Fruit fly (Drosophila melanogaster) whole organism, embryonic: Measurements from ENCODE around the gene CG7367.

Experiments
- ATbp ChIP-seq: fragments of 200-800 bp; sonication (Bioruptor generic); optimal IDR thresholded peaks from 2 replicates; lab custom pipeline; 2017; ENCODE audit warnings: missing biosample characterization, mild to moderate bottlenecking, missing genetic modification characterization, missing genetic modification reagents
- Ada2b ChIP-seq: fragments of 200-800 bp; sonication (Bioruptor generic); IDR thresholded peaks from 2 replicates; pipeline ENCODE4 v1.3.6; 2022; ENCODE audit warnings: missing biosample characterization, missing genetic modification characterization
- Bgb ChIP-seq: fragments of 200-800 bp; sonication (Bioruptor generic); IDR thresholded peaks from 2 replicates; pipeline ENCODE4 v1.3.6; 2022; ENCODE audit warnings: missing biosample characterization, missing genetic modification characterization; ENCODE audit not compliant: partially characterized antibody
- CG1024 ChIP-seq: fragments of 200-800 bp; sonication (Bioruptor generic); IDR thresholded peaks from 2 replicates; pipeline ENCODE4 v1.3.6; 2022; ENCODE audit warnings: missing biosample characterization, missing genetic modification characterization
- CG10959 ChIP-seq: fragments of 200-800 bp; sonication (Bioruptor generic); IDR thresholded peaks from 2 replicates; pipeline ENCODE4 v1.3.6; 2022; ENCODE audit warnings: missing biosample characterization, missing genetic modification characterization
- CG11560 ChIP-seq: fragments of 200-800 bp; sonication (Bioruptor generic); IDR thresholded peaks from 3 replicates; pipeline ENCODE4 v1.3.6; 2022; ENCODE audit warnings: missing biosample characterization, missing genetic modification characterization
- CG16813 ChIP-seq: fragments of 200-800 bp; sonication (Bioruptor generic); IDR thresholded peaks from 3 replicates; pipeline ENCODE4 v1.3.6; 2022; ENCODE audit warnings: missing biosample characterization, missing genetic modification characterization; ENCODE audit not compliant: partially characterized antibody
- CG17186 ChIP-seq: fragments of 200-800 bp; sonication (Bioruptor generic); optimal IDR thresholded peaks from 3 replicates; lab custom pipeline; 2017; ENCODE audit warnings: missing biosample characterization, missing genetic modification reagents, missing genetic modification characterization
- CG17328 ChIP-seq: fragments of 200-800 bp; sonication (Bioruptor generic); IDR thresholded peaks from 2 replicates; pipeline ENCODE4 v1.3.6; 2022; ENCODE audit warnings: missing biosample characterization, missing genetic modification characterization
- CG2712 ChIP-seq: fragments of 200-800 bp; optimal IDR thresholded peaks from 3 replicates; lab custom pipeline; 2019; ENCODE audit warnings: missing biosample characterization, mild to moderate bottlenecking, missing genetic modification characterization, moderate library complexity
- CG32772 ChIP-seq: fragments of 200-800 bp; sonication (Bioruptor generic); IDR thresholded peaks from 2 replicates; pipeline ENCODE4 v1.3.6; 2022; ENCODE audit warnings: missing biosample characterization, missing genetic modification characterization
- CG33557 ChIP-seq: fragments of 200-800 bp; sonication (Bioruptor generic); optimal IDR thresholded peaks from 2 replicates; lab custom pipeline; 2019; ENCODE audit warnings: missing biosample characterization, mild to moderate bottlenecking, missing genetic modification characterization, moderate library complexity
- CG34376 ChIP-seq: fragments of 200-800 bp; sonication (Bioruptor generic); optimal IDR thresholded peaks from 2 replicates; lab custom pipeline; 2018; ENCODE audit warnings: missing biosample characterization, mild to moderate bottlenecking, missing genetic modification characterization
- CG5245 ChIP-seq: fragments of 200-800 bp; sonication (Bioruptor generic); optimal IDR thresholded peaks from 3 replicates; lab custom pipeline; 2016; ENCODE audit warnings: missing biosample characterization, missing genetic modification characterization
- CG9437 ChIP-seq: fragments of 200-800 bp; sonication (Bioruptor generic); optimal IDR thresholded peaks from 2 replicates; lab custom pipeline; 2018; ENCODE audit warnings: missing biosample characterization, mild to moderate bottlenecking, missing genetic modification characterization
- CG9797 ChIP-seq: fragments of 200-800 bp; sonication (Bioruptor generic); optimal IDR thresholded peaks from 3 replicates; lab custom pipeline; 2018; ENCODE audit warnings: missing biosample characterization, mild to moderate bottlenecking, missing genetic modification characterization
- CHES-1-like ChIP-seq: fragments of 200-800 bp; sonication (Bioruptor generic); optimal IDR thresholded peaks from 2 replicates; lab custom pipeline; 2016; ENCODE audit warnings: missing biosample characterization, missing genetic modification characterization
- Chrac-16 ChIP-seq: fragments of 200-800 bp; sonication (Bioruptor generic); optimal IDR thresholded peaks from 3 replicates; lab custom pipeline; 2016; ENCODE audit warnings: missing biosample characterization, missing genetic modification characterization
- CkIIα-i1 ChIP-seq: fragments of 200-800 bp; sonication (Bioruptor generic); IDR thresholded peaks from 2 replicates; pipeline ENCODE4 v1.3.6; 2022; ENCODE audit warnings: missing biosample characterization, missing genetic modification characterization
- Dad ChIP-seq: fragments of 200-800 bp; sonication (Bioruptor generic); optimal IDR thresholded peaks from 3 replicates; lab custom pipeline; 2016; ENCODE audit warnings: missing biosample characterization, missing genetic modification characterization
- Deaf1 ChIP-seq: fragments of 200-800 bp; optimal IDR thresholded peaks from 3 replicates; lab custom pipeline; 2019; ENCODE audit warnings: missing biosample characterization, mild to moderate bottlenecking, missing genetic modification characterization, moderate library complexity
- Dek ChIP-seq: fragments of 200-800 bp; sonication (Bioruptor generic); optimal IDR thresholded peaks from 3 replicates; lab custom pipeline; 2019; ENCODE audit warnings: missing biosample characterization, mild to moderate bottlenecking, missing genetic modification characterization, moderate library complexity
- Drgx ChIP-seq: fragments of 200-800 bp; sonication (Bioruptor generic); IDR thresholded peaks from 2 replicates; pipeline ENCODE4 v1.3.6; 2022; ENCODE audit warnings: missing biosample characterization, missing genetic modification characterization
- Ets65A ChIP-seq: fragments of 200-800 bp; sonication (Bioruptor generic); peaks from one replicate; lab custom pipeline; 2016; ENCODE audit warnings: missing biosample characterization, missing genetic modification characterization
- HHEX ChIP-seq: fragments of 200-800 bp; sonication (Bioruptor generic); optimal IDR thresholded peaks from 3 replicates; lab custom pipeline; 2017; ENCODE audit warnings: missing biosample characterization, mild to moderate bottlenecking, missing genetic modification characterization, missing genetic modification reagents
- HLH4C ChIP-seq: fragments of 200-800 bp; sonication (Bioruptor generic); IDR thresholded peaks from 3 replicates; pipeline ENCODE4 v1.3.6; 2022; ENCODE audit warnings: missing biosample characterization, missing genetic modification characterization; ENCODE audit not compliant: partially characterized antibody
- Hand ChIP-seq: fragments of 200-800 bp; sonication (Bioruptor generic); optimal IDR thresholded peaks from 2 replicates; lab custom pipeline; 2017; ENCODE audit warnings: mild to moderate bottlenecking, missing biosample characterization, missing genetic modification reagents, missing genetic modification characterization
- Max ChIP-seq: fragments of 200-800 bp; sonication (Bioruptor generic); optimal IDR thresholded peaks from 2 replicates; lab custom pipeline; 2016; ENCODE audit warnings: missing biosample characterization, mild to moderate bottlenecking, missing genetic modification characterization
- NFAT ChIP-seq: fragments of 200-800 bp; sonication (Bioruptor generic); IDR thresholded peaks from 2 replicates; pipeline ENCODE4 v1.3.6; 2022; ENCODE audit warnings: missing biosample characterization, missing genetic modification characterization
- Nf-YC ChIP-seq: fragments of 200-800 bp; optimal IDR thresholded peaks from 3 replicates; lab custom pipeline; 2019; ENCODE audit warnings: missing biosample characterization, mild to moderate bottlenecking, missing genetic modification characterization, moderate library complexity
- Sin3A ChIP-seq: fragments of >200 bp; optimal IDR thresholded peaks from 2 replicates; lab custom pipeline; 2018
- Xrp1 ChIP-seq: fragments of 200-800 bp; sonication (Bioruptor generic); IDR thresholded peaks from 2 replicates; pipeline ENCODE4 v1.3.6; 2022; ENCODE audit warnings: missing biosample characterization, missing genetic modification characterization
- YL-1 ChIP-seq: fragments of 200-800 bp; sonication (Bioruptor generic); optimal IDR thresholded peaks from 3 replicates; lab custom pipeline; 2017; ENCODE audit warnings: missing biosample characterization, mild to moderate bottlenecking, missing genetic modification characterization
- btn ChIP-seq: fragments of 200-800 bp; sonication (Bioruptor generic); optimal IDR thresholded peaks from 2 replicates; lab custom pipeline; 2016; ENCODE audit warnings: missing biosample characterization, missing genetic modification characterization
- cas ChIP-seq: fragments of 200-800 bp; sonication (Bioruptor generic); IDR thresholded peaks from 2 replicates; pipeline ENCODE4 v1.3.6; 2022; ENCODE audit warnings: missing biosample characterization, missing genetic modification characterization
- crol ChIP-seq: fragments of 200-800 bp; sonication (Bioruptor generic); IDR thresholded peaks from 2 replicates; pipeline ENCODE4 v1.3.6; 2022; ENCODE audit warnings: missing biosample characterization, missing genetic modification characterization
- danr ChIP-seq: fragments of 200-800 bp; sonication (Bioruptor generic); IDR thresholded peaks from 2 replicates; pipeline ENCODE4 v1.3.6; 2022; ENCODE audit warnings: missing biosample characterization, missing genetic modification characterization
- dati ChIP-seq: fragments of 200-800 bp; sonication (Bioruptor generic); IDR thresholded peaks from 2 replicates; pipeline ENCODE4 v1.3.6; 2022; ENCODE audit warnings: missing biosample characterization, missing genetic modification characterization
- eyg ChIP-seq: fragments of 200-800 bp; sonication (Bioruptor generic); optimal IDR thresholded peaks from 3 replicates; lab custom pipeline; 2016; ENCODE audit warnings: missing biosample characterization, missing genetic modification characterization
- gcm2 ChIP-seq: fragments of 200-800 bp; sonication (Bioruptor generic); optimal IDR thresholded peaks from 2 replicates; lab custom pipeline; 2016; ENCODE audit warnings: missing biosample characterization, missing genetic modification characterization
- her ChIP-seq: fragments of 200-800 bp; sonication (Bioruptor generic); optimal IDR thresholded peaks from 2 replicates; lab custom pipeline; 2016; ENCODE audit warnings: missing biosample characterization, missing genetic modification characterization
- inv ChIP-seq: fragments of 200-800 bp; sonication (Bioruptor generic); IDR thresholded peaks from 2 replicates; pipeline ENCODE4 v1.3.6; 2022; ENCODE audit warnings: missing biosample characterization, missing genetic modification characterization; ENCODE audit not compliant: partially characterized antibody
- kah ChIP-seq: fragments of 200-800 bp; sonication (Bioruptor generic); optimal IDR thresholded peaks from 2 replicates; lab custom pipeline; 2018; ENCODE audit warnings: missing biosample characterization, mild to moderate bottlenecking, missing genetic modification characterization
- lbe ChIP-seq: fragments of 200-800 bp; sonication (Bioruptor generic); optimal IDR thresholded peaks from 2 replicates; lab custom pipeline; 2016; ENCODE audit warnings: missing biosample characterization, mild to moderate bottlenecking, missing genetic modification characterization
- onecut ChIP-seq: fragments of 200-800 bp; sonication (Bioruptor generic); IDR thresholded peaks from 2 replicates; pipeline ENCODE4 v1.3.6; 2022; ENCODE audit warnings: missing biosample characterization, missing genetic modification characterization
- prd ChIP-seq, 3 experiments: fragments of >200 bp in 2 of 3; fragments of 200-800 bp in 1 of 3; sonication (Bioruptor generic) in 1 of 3; optimal IDR thresholded peaks in 2 of 3; IDR thresholded peaks in 1 of 3; 2 replicates in 2 of 3; 3 replicates in 1 of 3; pipeline versions ENCODE4 v1.3.6 to Lab custom; 2017 to 2022; ENCODE audit warnings: missing biosample characterization in 1 of 3, missing genetic modification characterization in 1 of 3
- pros ChIP-seq: fragments of 200-800 bp; sonication (Bioruptor generic); optimal IDR thresholded peaks from 3 replicates; lab custom pipeline; 2019; ENCODE audit warnings: missing biosample characterization, mild to moderate bottlenecking, missing genetic modification characterization, moderate library complexity
- run ChIP-seq: fragments of 200-800 bp; sonication (Bioruptor generic); optimal IDR thresholded peaks from 3 replicates; lab custom pipeline; 2018; ENCODE audit warnings: missing biosample characterization, mild to moderate bottlenecking, missing genetic modification characterization
- sc ChIP-seq, 3 experiments: fragments of >200 bp in 2 of 3; fragments of 200-800 bp in 1 of 3; sonication (Bioruptor generic) in 1 of 3; optimal IDR thresholded peaks; 2 replicates in 2 of 3; 3 replicates in 1 of 3; lab custom pipeline; 2017; ENCODE audit warnings: mild to moderate bottlenecking in 1 of 3, missing biosample characterization in 1 of 3, missing genetic modification characterization in 1 of 3, missing genetic modification reagents in 1 of 3
- seq ChIP-seq: fragments of 200-800 bp; sonication (Bioruptor generic); IDR thresholded peaks from 2 replicates; pipeline ENCODE4 v1.3.6; 2022; ENCODE audit warnings: missing biosample characterization, missing genetic modification characterization
- stc ChIP-seq: fragments of 200-800 bp; sonication (Bioruptor generic); IDR thresholded peaks from 2 replicates; pipeline ENCODE4 v1.3.6; 2022; ENCODE audit warnings: missing biosample characterization, missing genetic modification characterization

Gene CG7367

dm6 chr2L:8042645-8043281 lies 3.2 kb upstream of the CG7367 start, which contains the start of gene RpL36A (continued):
- TF ChIP-seq CG9437 (GFP tag; lab: Kevin White, UChicago): peak; percentile 65
- no peak for TF ChIP-seq CkIIα-i1 (GFP tag; lab: Robert Waterston, UW)
- TF ChIP-seq Chrac-16 (GFP tag; lab: Kevin White, UChicago): peak; percentile 41
- TF ChIP-seq Sin3A (lab: Kevin White, UChicago): peak; percentile 3
- no peak for TF ChIP-seq CG1024 (GFP tag; lab: Robert Waterston, UW)
- TF ChIP-seq onecut: peak; percentile 69
- TF ChIP-seq CG32772 (GFP tag; lab: Robert Waterston, UW): peak; percentile 33; the same call in 1 of the 2 replicates
- TF ChIP-seq cas: no peak
- peak; percentile 12; the same call in 1 of the 2 replicates for TF ChIP-seq Xrp1 (GFP tag; lab: Robert Waterston, UW)
- peak; percentile 50; the same call in 1 of the 2 replicates for TF ChIP-seq seq (GFP tag; lab: Robert Waterston, UW)
- peak; percentile 20 for TF ChIP-seq Dad (GFP tag; lab: Kevin White, UChicago)
- TF ChIP-seq Max (GFP tag; lab: Kevin White, UChicago): peak; percentile 20
- no peak; the same call in 1 of the 2 replicates for TF ChIP-seq Ada2b (GFP tag; lab: Robert Waterston, UW)
- TF ChIP-seq CG9797: peak; percentile 3
- TF ChIP-seq inv: peak; percentile 86
- TF ChIP-seq CG11560 (tag; lab: Robert Waterston, UW): no peak
- TF ChIP-seq CG17328 (GFP tag; lab: Robert Waterston, UW): peak; percentile 63
- TF ChIP-seq YL-1 (GFP tag; lab: Kevin White, UChicago): peak; percentile 91
- TF ChIP-seq Ets65A (GFP tag; lab: Kevin White, UChicago): peak; percentile 93
- TF ChIP-seq Drgx: no peak
- TF ChIP-seq ATbp (GFP tag; lab: Kevin White, UChicago): peak; percentile 62
- TF ChIP-seq CHES-1-like (GFP tag; lab: Kevin White, UChicago): peak; percentile 59
- no peak for TF ChIP-seq lbe (GFP tag; lab: Kevin White, UChicago)
- no peak for TF ChIP-seq run (tag; lab: Kevin White, UChicago)
- TF ChIP-seq dati: no peak
- peak; percentile 57 for TF ChIP-seq CG2712
- TF ChIP-seq Deaf1 (tag; lab: Kevin White, UChicago): no peak
- TF ChIP-seq CG10959 (GFP tag; lab: Robert Waterston, UW): no peak; the same call in 1 of the 2 replicates
- TF ChIP-seq danr: no peak
- TF ChIP-seq her (GFP tag; lab: Kevin White, UChicago): peak; percentile 68
- no peak for TF ChIP-seq CG5245 (GFP tag; lab: Kevin White, UChicago)
- peak; percentile 97 for TF ChIP-seq Bgb
- TF ChIP-seq Hand (GFP tag; lab: Kevin White, UChicago): peak; percentile 57
- TF ChIP-seq HHEX (GFP tag; lab: Kevin White, UChicago): peak; percentile 54
- TF ChIP-seq btn (GFP tag; lab: Kevin White, UChicago): no peak
- no peak for TF ChIP-seq crol (GFP tag; lab: Robert Waterston, UW)
- TF ChIP-seq prd (optimal IDR thresholded peaks at IDR 0.05; lab: Kevin White, UChicago): no peak
- TF ChIP-seq prd (GFP tag; IDR thresholded peaks at IDR 0.05; lab: Robert Waterston, UW): no peak
- TF ChIP-seq eyg: peak; percentile 49

- TF ChIP-seq CkIIα-i1 (GFP tag; lab: Robert Waterston, UW): no peak
- TF ChIP-seq CG17186 (GFP tag; lab: Kevin White, UChicago): no peak
- TF ChIP-seq gcm2 (GFP tag; lab: Kevin White, UChicago): no peak
- no peak for TF ChIP-seq sc (optimal IDR thresholded peaks at IDR 0.05; lab: Kevin White, UChicago)
- TF ChIP-seq sc (GFP tag; optimal IDR thresholded peaks at IDR 0.05; lab: Kevin White, UChicago): no peak
- no peak for TF ChIP-seq stc
- no peak for TF ChIP-seq Dek (tag; lab: Kevin White, UChicago)
- no peak for TF ChIP-seq NFAT (GFP tag; lab: Robert Waterston, UW)
- TF ChIP-seq CHES-1-like (GFP tag; lab: Kevin White, UChicago): no peak
- TF ChIP-seq CG34376 (GFP tag; lab: Kevin White, UChicago): no peak
- no peak for TF ChIP-seq kah (GFP tag; lab: Kevin White, UChicago)
- no peak for TF ChIP-seq HLH4C (GFP tag; lab: Robert Waterston, UW)
- no peak for TF ChIP-seq pros (GFP tag; lab: Kevin White, UChicago)
- TF ChIP-seq Nf-YC (tag; lab: Kevin White, UChicago): no peak
- TF ChIP-seq Hand (GFP tag; lab: Kevin White, UChicago): no peak
- TF ChIP-seq CG16813 (GFP tag; lab: Robert Waterston, UW): no peak
- TF ChIP-seq CG33557 (GFP tag; lab: Kevin White, UChicago): no peak
These were observed 1.3 kb upstream of the CG7367 start, which contains the start of gene CCDC53 for dm6 chr2L:8040872-8041271. TSS of gene CCDC53 (plus strand) at chr2L:8041106.
